Worm (Caenorhabditis elegans): ENCODE results near the gene Y50D7A.10.

Y50D7A.10 gene

ce11 chrIII:349511-350165 lies 34.4 kb downstream of the Y50D7A.10 start (continued):
- 0 out of 2 replicates have a peak, but pooled peaks have one; percentile 87 for TF ChIP-seq F37B4.10 (GFP tag; IDR thresholded peaks at IDR 0.05)
- peak; percentile 96 for TF ChIP-seq atf-7 (tag; optimal IDR thresholded peaks at IDR 0.05)
- peak; percentile 77 for TF ChIP-seq F22D6.2 (tag; optimal IDR thresholded peaks at IDR 0.05)
- peak; percentile 75 for TF ChIP-seq ztf-18 (tag; optimal IDR thresholded peaks at IDR 0.05)
- TF ChIP-seq B0336.3 (GFP tag; IDR thresholded peaks at IDR 0.05), result peak; percentile 98
- TF ChIP-seq madf-3 (GFP tag; IDR thresholded peaks at IDR 0.05), result peak; percentile 84
- TF ChIP-seq tbx-9 (tag; optimal IDR thresholded peaks at IDR 0.05; ENCODE audit: borderline replicate concordance), result no peak
- peak; percentile 93 for TF ChIP-seq akir-1 (GFP tag; optimal IDR thresholded peaks at IDR 0.05)
- TF ChIP-seq ccch-3 (GFP tag; optimal IDR thresholded peaks at IDR 0.05), result no peak
- TF ChIP-seq lag-1 (GFP tag; IDR thresholded peaks at IDR 0.05), result no peak
- TF ChIP-seq lsy-27 (tag; optimal IDR thresholded peaks at IDR 0.05; ENCODE audit: borderline replicate concordance, insufficient read depth), result no peak
- TF ChIP-seq zim-3 (tag; optimal IDR thresholded peaks at IDR 0.05), result peak; percentile 9
- peak; percentile 80 for TF ChIP-seq ceh-100 (GFP tag; IDR thresholded peaks at IDR 0.05)
- peak; percentile 89; the same call in 1 of the 2 replicates for TF ChIP-seq Y53G8AR.9 (GFP tag; conservative IDR thresholded peaks at IDR 0.05)
- peak; percentile 88 for TF ChIP-seq C06A6.2 (GFP tag; conservative IDR thresholded peaks at IDR 0.05)
- TF ChIP-seq F23B12.7 (tag; optimal IDR thresholded peaks at IDR 0.05; ENCODE audit: insufficient read depth), result peak; percentile 14
- peak; percentile 95 for TF ChIP-seq nfyb-1 (GFP tag; IDR thresholded peaks at IDR 0.05)
- TF ChIP-seq rec-8 (tag; optimal IDR thresholded peaks at IDR 0.05), result peak in 1 of 2 experiments; percentile 8
- TF ChIP-seq madf-6 (GFP tag; IDR thresholded peaks at IDR 0.05), result no peak
- TF ChIP-seq let-526 (GFP tag; IDR thresholded peaks at IDR 0.05), result peak; percentile 48; the same call in 1 of the 2 replicates
- TF ChIP-seq tbp1 (GFP tag; optimal IDR thresholded peaks at IDR 0.05), result peak; percentile 68
- TF ChIP-seq hlh-26 (GFP tag; conservative IDR thresholded peaks at IDR 0.05), result no peak
- no peak for TF ChIP-seq ceh-40 (GFP tag; IDR thresholded peaks at IDR 0.05)
- no peak for TF ChIP-seq xnd-1 (tag; optimal IDR thresholded peaks at IDR 0.05)
- no peak for TF ChIP-seq F49E8.2 (tag; optimal IDR thresholded peaks at IDR 0.05; ENCODE audit: insufficient read depth)
- peak; percentile 94 for TF ChIP-seq madf-10 (tag; optimal IDR thresholded peaks at IDR 0.05)
- TF ChIP-seq bed-2 (GFP tag; IDR thresholded peaks at IDR 0.05), result 0 out of 2 replicates have a peak, but pooled peaks have one; percentile 26
- peak; percentile 81 for TF ChIP-seq repo-1 (tag; optimal IDR thresholded peaks at IDR 0.05)
- TF ChIP-seq attf-5 (GFP tag; optimal IDR thresholded peaks at IDR 0.05), result peak; percentile 97
- peak in 1 of 3 experiments; percentile 72 for TF ChIP-seq lin-35 (GFP tag; optimal IDR thresholded peaks at IDR 0.05)
- TF ChIP-seq lin-40 (tag; optimal IDR thresholded peaks at IDR 0.05), result peak; percentile 97
- TF ChIP-seq ekl-4 (GFP tag; IDR thresholded peaks at IDR 0.05), result peak; percentile 95
- no peak for TF ChIP-seq hlh-12 (tag; optimal IDR thresholded peaks at IDR 0.05)
- peak; percentile 72 for TF ChIP-seq die-1 (tag; optimal IDR thresholded peaks at IDR 0.05)
- TF ChIP-seq hrde-1 (tag; optimal IDR thresholded peaks at IDR 0.05; ENCODE audit: borderline replicate concordance), result no peak
- TF ChIP-seq zfh-2 (GFP tag; conservative IDR thresholded peaks at IDR 0.05), result peak; percentile 100
- TF ChIP-seq F33H1.4 (GFP tag; IDR thresholded peaks at IDR 0.05), result peak; percentile 15; the same call in 1 of the 2 replicates
- no peak for TF ChIP-seq dpl-1 (GFP tag; optimal IDR thresholded peaks at IDR 0.05)
- 0 out of 2 replicates have a peak, but pooled peaks have one; percentile 68 for TF ChIP-seq egl-18 (GFP tag; IDR thresholded peaks at IDR 0.05)
- TF ChIP-seq gei-17 (GFP tag; optimal IDR thresholded peaks at IDR 0.05), result peak; percentile 86
- peak; percentile 100 for TF ChIP-seq nhr-80 (tag; optimal IDR thresholded peaks at IDR 0.05)
- TF ChIP-seq madf-8 (GFP tag; conservative IDR thresholded peaks at IDR 0.05), result no peak
- peak; percentile 85 to 91 for TF ChIP-seq let-607 (tag; optimal IDR thresholded peaks at IDR 0.05)
- peak; percentile 86 for TF ChIP-seq ZK185.1 (tag; optimal IDR thresholded peaks at IDR 0.05; ENCODE audit: poor library complexity, severe bottlenecking)
- TF ChIP-seq dpff-1 (tag; optimal IDR thresholded peaks at IDR 0.05), result peak; percentile 82
- peak; percentile 89 for TF ChIP-seq ztf-22 (GFP tag; optimal IDR thresholded peaks at IDR 0.05)
